Fruit fly (Drosophila melanogaster): ENCODE results near the gene trem.

- TF ChIP-seq CG8478 (optimal IDR thresholded peaks at IDR 0.05) (no peak), CTCF (optimal IDR thresholded peaks at IDR 0.05) (no peak)
Observed at dm6 chr3R:20006617-20007016, 24.5 kb downstream of the trem start.
